Fruit fly (Drosophila melanogaster) whole organism, prepupa: ENCODE data around the gene CG9522.

Experiments used
- CG16779 ChIP-seq: fragments of 200-800 bp; sonication (Bioruptor generic); optimal IDR thresholded peaks from 3 replicates; lab custom pipeline; 2017; ENCODE audit warnings: missing biosample characterization, mild to moderate bottlenecking, missing genetic modification characterization
- Eip75B ChIP-seq: fragments of 200-800 bp; sonication (Bioruptor generic); optimal IDR thresholded peaks from 3 replicates; lab custom pipeline; 2016; ENCODE audit warnings: missing biosample characterization, missing genetic modification characterization
- Sox102F ChIP-seq: fragments of 200-800 bp; sonication (Bioruptor generic); optimal IDR thresholded peaks from 2 replicates; lab custom pipeline; 2016; ENCODE audit warnings: missing biosample characterization, mild to moderate bottlenecking, missing genetic modification characterization
- cyc ChIP-seq: fragments of 200-800 bp; sonication (Bioruptor generic); optimal IDR thresholded peaks from 3 replicates; lab custom pipeline; 2016; ENCODE audit warnings: missing biosample characterization, missing genetic modification characterization
- dac ChIP-seq: fragments of 200-800 bp; sonication (Bioruptor generic); optimal IDR thresholded peaks from 2 replicates; lab custom pipeline; 2017; ENCODE audit warnings: missing biosample characterization, mild to moderate bottlenecking, missing genetic modification characterization
- esn ChIP-seq: fragments of 200-800 bp; sonication (Bioruptor generic); optimal IDR thresholded peaks from 2 replicates; lab custom pipeline; 2016; ENCODE audit warnings: missing biosample characterization, mild to moderate bottlenecking, missing genetic modification characterization, moderate library complexity
- topi ChIP-seq: fragments of 200-800 bp; sonication (Bioruptor generic); optimal IDR thresholded peaks from 3 replicates; lab custom pipeline; 2016; ENCODE audit warnings: missing biosample characterization, missing genetic modification characterization

DNA sequence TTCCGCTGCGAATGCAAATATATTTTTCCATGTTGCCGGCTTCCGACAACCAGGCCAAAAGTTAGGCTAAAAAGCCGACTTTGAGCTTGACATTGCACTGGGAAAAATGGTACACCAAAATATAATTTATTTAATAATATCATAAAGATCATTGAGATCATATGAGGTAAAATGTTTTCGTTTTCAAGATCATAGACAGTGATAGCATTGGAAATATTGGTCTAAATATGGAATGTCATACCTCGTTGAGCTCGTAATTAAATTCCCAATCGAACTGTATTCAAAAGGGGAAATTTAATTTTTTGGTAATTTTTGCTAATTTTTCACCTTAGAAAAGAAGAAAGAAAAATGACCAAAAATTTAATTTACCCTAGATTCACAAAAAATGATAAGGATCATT lies 35.4 kb upstream of the CG9522 start:
- TF ChIP-seq Eip75B (GFP tag; lab: Kevin White, UChicago) (no peak), Sox102F (GFP tag; lab: Kevin White, UChicago) (no peak), topi (GFP tag; lab: Kevin White, UChicago) (no peak), esn (no peak), CG16779 (tag; lab: Kevin White, UChicago) (no peak), dac (GFP tag; lab: Kevin White, UChicago) (peak; percentile 1), cyc (GFP tag; lab: Kevin White, UChicago) (no peak)
